Fruit fly (Drosophila melanogaster): ENCODE data around the gene Cyp4c3.
A peak's percentile ranks its signal among the peaks of the same experiment; 100 is the strongest.

Cyp4c3 gene

dm6 chr3R:30876136-30876683 is 17.6 kb upstream of the Cyp4c3 start, which contains the start of gene CG15546 (continued):
- TF ChIP-seq CG15601 (tag; optimal IDR thresholded peaks at IDR 0.05) (no peak), Myb (GFP tag; optimal IDR thresholded peaks at IDR 0.05) (no peak), croc (GFP tag; conservative IDR thresholded peaks at IDR 0.05) (no peak), CG10654 (GFP tag; optimal IDR thresholded peaks at IDR 0.05) (no peak), E2f1 (GFP tag; IDR thresholded peaks at IDR 0.05) (no peak), z (GFP tag; IDR thresholded peaks at IDR 0.05) (no peak), org-1 (GFP tag; optimal IDR thresholded peaks at IDR 0.05) (no peak), crol (GFP tag; IDR thresholded peaks at IDR 0.05) (no peak), nmo (GFP tag; optimal IDR thresholded peaks at IDR 0.05) (no peak), dysf (GFP tag; IDR thresholded peaks at IDR 0.05) (peak; percentile 48; the same call in 2 of the 3 replicates), Six4 (GFP tag; optimal IDR thresholded peaks at IDR 0.05) (no peak), bowl (GFP tag; IDR thresholded peaks at IDR 0.05) (no peak), oc (tag; optimal IDR thresholded peaks at IDR 0.05) (no peak), CG1233 (GFP tag; optimal IDR thresholded peaks at IDR 0.05) (no peak), HmgZ (tag; optimal IDR thresholded peaks at IDR 0.05) (no peak), peb (GFP tag; IDR thresholded peaks at IDR 0.05) (no peak), gsb-n (tag; optimal IDR thresholded peaks at IDR 0.05) (no peak), shn (GFP tag; optimal IDR thresholded peaks at IDR 0.05) (no peak), unc-4 (GFP tag; IDR thresholded peaks at IDR 0.05; ENCODE audit: partially characterized antibody) (no peak), CG32532 (GFP tag; IDR thresholded peaks at IDR 0.05) (peak; percentile 32; the same call in 1 of the 2 replicates), fd102C (GFP tag; optimal IDR thresholded peaks at IDR 0.05) (no peak), dati (GFP tag; IDR thresholded peaks at IDR 0.05) (no peak), dimm (GFP tag; IDR thresholded peaks at IDR 0.05) (no peak), emc (GFP tag; optimal IDR thresholded peaks at IDR 0.05) (no peak), lola (GFP tag; optimal IDR thresholded peaks at IDR 0.05) (no peak), Adf1 (GFP tag; IDR thresholded peaks at IDR 0.05) (peak; percentile 6; the same call in 1 of the 2 replicates), Hr78 (GFP tag; optimal IDR thresholded peaks at IDR 0.05) (no peak), fd64A (GFP tag; optimal IDR thresholded peaks at IDR 0.05) (no peak), CG31441 (GFP tag; IDR thresholded peaks at IDR 0.05) (no peak), gsb (GFP tag; IDR thresholded peaks at IDR 0.05) (no peak), Gsc (GFP tag; IDR thresholded peaks at IDR 0.05) (no peak), CG13296 (GFP tag; optimal IDR thresholded peaks at IDR 0.05) (no peak), CG4282 (GFP tag; optimal IDR thresholded peaks at IDR 0.05) (no peak), Pdp1 (GFP tag; optimal IDR thresholded peaks at IDR 0.05) (no peak), slou (GFP tag; optimal IDR thresholded peaks at IDR 0.05) (no peak), usp (GFP tag; optimal IDR thresholded peaks at IDR 0.05) (no peak), MBD-R2 (GFP tag; IDR thresholded peaks at IDR 0.05) (no peak), Oaz (GFP tag; IDR thresholded peaks at IDR 0.05) (no peak), fd3F (GFP tag; optimal IDR thresholded peaks at IDR 0.05) (no peak), br (optimal IDR thresholded peaks at IDR 0.05) (no peak), CG4820 (GFP tag; optimal IDR thresholded peaks at IDR 0.05) (no peak), CG3847 (GFP tag; IDR thresholded peaks at IDR 0.05) (0 out of 2 replicates have a peak, but pooled peaks have one; percentile 4), Bteb2 (GFP tag; optimal IDR thresholded peaks at IDR 0.05) (no peak), CG16779 (GFP tag; IDR thresholded peaks at IDR 0.05) (no peak), HHEX (GFP tag; optimal IDR thresholded peaks at IDR 0.05) (no peak), CG16815 (GFP tag; optimal IDR thresholded peaks at IDR 0.05) (no peak), Ets65A (GFP tag) (peak; percentile 43), Med (GFP tag) (peak; percentile 41), sc (optimal IDR thresholded peaks at IDR 0.05) (no peak), sc (GFP tag; optimal IDR thresholded peaks at IDR 0.05) (no peak), NFAT (GFP tag; IDR thresholded peaks at IDR 0.05) (no peak)
